Worm (Caenorhabditis elegans): ENCODE measurements around the gene snu-23.

The snu-23 gene

DNA sequence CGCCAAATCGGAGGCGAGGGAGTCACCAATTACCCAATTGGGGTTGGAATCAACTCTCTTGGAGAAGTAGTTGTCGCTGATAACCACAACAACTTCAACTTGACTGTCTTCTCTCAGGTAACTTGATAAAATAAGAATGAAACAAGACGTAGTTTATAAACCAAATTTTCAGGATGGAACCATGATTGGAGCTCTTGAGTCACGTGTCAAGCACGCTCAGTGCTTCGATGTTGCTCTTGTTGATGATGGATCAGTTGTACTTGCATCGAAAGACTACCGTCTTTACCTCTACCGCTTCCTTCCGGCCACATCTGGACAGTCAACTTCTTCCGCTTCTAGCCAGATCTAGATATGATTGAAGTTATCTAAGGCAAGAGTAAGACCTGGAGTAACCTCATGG is 33.9 kb downstream of the snu-23 start:
- TF ChIP-seq unc-62 (GFP tag; optimal IDR thresholded peaks at IDR 0.05): no peak

ce11 chrIII:7734105-7734504 is 35.8 kb downstream of the snu-23 start:
- no peak for TF ChIP-seq unc-62 (GFP tag; optimal IDR thresholded peaks at IDR 0.05)

DNA sequence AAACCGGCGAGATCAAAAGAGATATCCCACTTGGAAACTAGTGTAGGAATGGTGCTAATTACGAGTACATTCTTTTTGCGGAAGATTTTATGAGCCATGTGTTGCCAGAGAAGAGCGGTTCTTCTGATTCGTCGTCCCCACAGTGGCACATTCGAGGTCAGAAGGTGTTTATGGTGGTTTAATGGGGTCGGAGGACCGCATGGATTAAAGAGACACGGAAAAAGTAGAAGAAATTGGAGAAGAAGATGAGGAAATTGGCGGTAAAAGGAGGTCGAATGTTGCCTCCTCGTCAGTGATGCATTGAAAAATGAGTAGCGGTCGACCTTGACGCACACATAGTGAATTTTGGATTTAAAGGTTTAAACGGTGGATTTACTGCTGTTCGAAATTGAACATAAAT is 36.4 kb downstream of the snu-23 start:
- TF ChIP-seq unc-62 (GFP tag; optimal IDR thresholded peaks at IDR 0.05): no peak

- TF ChIP-seq unc-62 (GFP tag; optimal IDR thresholded peaks at IDR 0.05): no peak
These were observed 38.8 kb downstream of the snu-23 start for ce11 chrIII:7731085-7731484.

DNA sequence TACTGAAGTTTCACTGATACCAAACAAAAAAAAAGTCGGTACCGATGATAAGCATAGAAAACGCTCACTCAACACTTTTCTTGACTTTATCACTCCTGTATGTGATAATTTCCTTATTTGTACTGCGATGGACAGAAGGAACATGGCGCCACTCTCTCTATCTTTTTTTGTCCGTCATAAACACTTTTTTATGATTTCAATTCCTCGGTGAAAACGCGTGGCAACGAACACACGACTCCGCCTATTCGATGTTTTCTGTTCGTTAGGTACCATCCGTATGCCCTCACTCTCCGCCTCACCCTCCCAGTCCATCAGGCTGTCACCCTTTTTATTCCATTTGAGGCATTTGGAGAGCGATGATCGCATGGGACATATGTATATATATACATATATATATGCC is 39.6 kb downstream of the snu-23 start:
- TF ChIP-seq unc-62 (GFP tag; optimal IDR thresholded peaks at IDR 0.05): no peak

DNA sequence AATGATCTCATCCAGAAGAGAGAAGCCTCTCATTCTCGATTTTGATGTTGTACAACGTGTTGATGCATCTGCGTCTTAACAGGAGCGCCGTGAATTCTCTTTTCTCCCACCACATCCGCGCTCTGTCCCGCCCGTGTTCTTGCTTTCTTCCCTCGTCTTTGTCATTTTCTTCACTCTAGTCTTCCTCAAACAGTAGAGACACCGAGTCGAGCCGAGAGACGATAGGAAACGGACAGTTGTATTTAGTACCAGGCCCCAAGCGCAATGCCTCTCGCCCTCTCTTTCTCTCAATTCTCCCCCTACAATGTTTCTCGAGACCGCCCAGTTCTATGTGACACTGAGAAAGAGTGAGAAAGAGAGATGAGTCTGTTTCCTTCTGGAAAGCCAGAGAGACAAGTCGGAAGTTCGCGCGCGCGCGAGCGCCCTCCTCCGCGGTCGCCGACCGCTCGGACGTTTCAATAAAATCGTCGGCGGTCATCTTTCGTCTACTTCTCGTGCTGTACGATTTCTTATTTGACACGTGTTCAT is 40.3 kb downstream of the snu-23 start, which contains the start of gene ZK112.4:
TSS of gene ZK112.4 (minus strand) at position 478 of the 528 bp plus-strand sequence.
- no peak for TF ChIP-seq unc-62 (GFP tag; optimal IDR thresholded peaks at IDR 0.05)

- no peak for TF ChIP-seq unc-62 (GFP tag; optimal IDR thresholded peaks at IDR 0.05)
These were observed 40.9 kb downstream of the snu-23 start for ce11 chrIII:7729062-7729461.

DNA sequence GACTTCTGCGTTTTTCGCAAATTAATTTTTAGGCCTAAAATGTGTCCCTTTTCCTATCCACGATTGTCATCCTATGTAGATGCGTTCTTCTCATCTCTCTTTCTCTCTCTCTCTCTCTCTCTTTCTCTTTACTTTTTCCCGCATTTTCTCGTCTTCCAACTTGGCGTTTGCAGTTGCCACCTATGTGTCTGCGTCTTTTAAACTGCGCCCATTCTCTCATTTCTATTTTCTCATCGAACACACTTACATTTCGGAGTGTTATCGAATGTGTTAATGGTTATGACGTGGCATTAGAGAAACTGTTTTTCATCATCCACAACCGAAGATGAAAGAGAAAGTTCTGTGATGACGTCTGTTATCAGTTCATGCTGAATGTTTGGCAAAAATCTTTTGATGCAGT is 41.4 kb downstream of the snu-23 start:
- TF ChIP-seq unc-62 (GFP tag; optimal IDR thresholded peaks at IDR 0.05): no peak

DNA sequence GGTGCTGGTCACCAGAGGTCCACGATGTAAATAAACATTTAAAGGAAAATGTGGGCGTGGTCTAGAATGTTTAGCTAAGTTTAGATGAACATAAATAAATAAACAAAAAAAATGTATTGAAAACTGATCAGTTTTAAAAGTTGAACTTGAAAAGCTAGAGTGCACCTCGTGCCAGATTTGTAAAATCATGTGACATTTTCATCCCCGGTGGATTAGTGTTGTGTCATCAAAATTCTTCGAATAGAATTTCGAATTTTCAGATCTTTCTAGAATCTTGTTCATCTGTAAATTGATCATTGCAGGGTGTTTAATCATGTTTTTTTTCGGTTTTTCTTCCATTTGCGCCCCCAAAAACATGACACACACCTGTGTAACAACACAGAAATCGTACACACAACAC is 43.4 kb downstream of the snu-23 start:
- no peak for TF ChIP-seq unc-62 (GFP tag; optimal IDR thresholded peaks at IDR 0.05)

- TF ChIP-seq unc-62 (GFP tag; optimal IDR thresholded peaks at IDR 0.05): no peak
These were observed 44.3 kb downstream of the snu-23 start for ce11 chrIII:7725483-7726250.

DNA sequence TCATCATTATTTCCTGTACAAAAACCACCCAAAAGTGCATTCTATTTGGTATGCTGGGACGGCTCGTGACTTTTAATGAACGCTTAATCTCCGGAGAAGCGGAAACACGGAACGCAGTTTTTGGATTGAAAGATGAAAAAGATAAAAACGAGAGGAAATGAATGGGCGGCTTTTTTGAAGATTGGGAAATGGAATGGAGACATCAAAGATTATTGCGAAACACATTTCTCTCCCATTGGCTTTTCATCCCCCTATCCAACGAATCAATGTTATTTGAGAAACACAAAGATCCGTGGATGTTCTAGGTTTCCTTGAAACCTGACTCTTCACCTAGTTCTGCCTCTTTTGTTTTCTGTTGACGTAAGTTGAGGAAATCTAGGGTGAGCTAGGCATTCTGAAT is 45.5 kb downstream of the snu-23 start:
- TF ChIP-seq unc-62 (GFP tag; optimal IDR thresholded peaks at IDR 0.05): no peak

ce11 chrIII:7723412-7724068 is 46.4 kb downstream of the snu-23 start:
- TF ChIP-seq unc-62 (GFP tag; optimal IDR thresholded peaks at IDR 0.05): no peak

DNA sequence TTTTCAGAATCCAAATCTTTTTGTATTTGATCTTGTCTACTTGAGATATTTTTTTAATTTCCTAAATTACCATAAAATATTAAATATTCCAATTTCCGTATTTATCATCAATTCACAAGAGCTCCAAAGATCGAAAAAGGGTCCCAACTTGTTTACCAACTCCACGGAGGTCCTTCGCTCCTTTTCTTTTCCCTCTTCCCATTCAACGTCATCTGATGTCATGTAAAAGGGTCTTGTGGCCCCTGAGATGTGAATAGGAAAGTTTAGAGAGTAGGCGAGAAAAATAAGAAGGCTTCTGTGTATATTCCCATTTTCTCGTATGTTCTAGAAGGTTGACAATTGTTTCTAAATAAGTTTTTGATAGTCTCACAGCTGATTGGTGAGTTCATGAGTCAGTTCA is 46.9 kb downstream of the snu-23 start:
- no peak for TF ChIP-seq unc-62 (GFP tag; optimal IDR thresholded peaks at IDR 0.05)

ce11 chrIII:7722411-7722810 is 47.5 kb downstream of the snu-23 start:
- no peak for TF ChIP-seq unc-62 (GFP tag; optimal IDR thresholded peaks at IDR 0.05)

- TF ChIP-seq unc-62 (GFP tag; optimal IDR thresholded peaks at IDR 0.05): no peak
These were observed 48.4 kb downstream of the snu-23 start for ce11 chrIII:7721513-7721912.

DNA sequence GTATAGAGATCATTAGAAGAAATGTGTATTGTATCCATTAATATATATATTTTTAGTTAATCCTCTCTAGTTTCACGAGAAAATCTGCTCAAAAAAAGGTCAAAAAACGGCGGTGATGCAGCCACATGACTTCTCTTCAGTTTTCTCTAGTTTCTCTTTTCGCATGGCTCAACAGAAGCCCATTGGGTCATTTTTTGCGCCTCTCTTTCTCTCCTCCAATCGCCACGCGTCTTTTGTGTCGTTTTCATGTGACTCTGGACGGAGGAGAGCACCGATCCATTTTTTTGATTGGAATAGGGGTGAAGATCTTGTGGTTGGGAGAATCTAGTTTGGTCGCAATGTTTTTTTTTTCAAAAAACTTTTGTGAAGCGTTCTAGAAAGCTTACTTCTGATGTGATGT is 49.1 kb downstream of the snu-23 start:
- no peak for TF ChIP-seq unc-62 (GFP tag; optimal IDR thresholded peaks at IDR 0.05)

ce11 chrIII:7719364-7719936 is 50.5 kb downstream of the snu-23 start, which contains the start of gene ncl-1:
TSS of gene ncl-1 (plus strand) at chrIII:7719729.
- no peak for TF ChIP-seq unc-62 (GFP tag; optimal IDR thresholded peaks at IDR 0.05)

All from whole organism, dauer.